Fruit fly (Drosophila melanogaster) whole organism, prepupa: Measurements from ENCODE around the gene pasi2.

Experiments
- CG10669 ChIP-seq: fragments of 200-800 bp; sonication (Bioruptor generic); optimal IDR thresholded peaks from 3 replicates; lab custom pipeline; 2018; ENCODE audit warnings: missing biosample characterization, mild to moderate bottlenecking, missing genetic modification characterization, moderate library complexity
- CG11762 ChIP-seq: fragments of 200-800 bp; sonication (Bioruptor generic); optimal IDR thresholded peaks from 3 replicates; lab custom pipeline; 2016; ENCODE audit warnings: missing biosample characterization, missing genetic modification characterization; ENCODE audit not compliant: insufficient read depth
- CG32006 ChIP-seq: fragments of 200-800 bp; sonication (Bioruptor generic); optimal IDR thresholded peaks from 3 replicates; lab custom pipeline; 2017; ENCODE audit warnings: missing biosample characterization, mild to moderate bottlenecking, missing genetic modification characterization
- CG3919 ChIP-seq: fragments of 200-800 bp; sonication (Bioruptor generic); optimal IDR thresholded peaks from 3 replicates; lab custom pipeline; 2016; ENCODE audit warnings: missing biosample characterization, missing genetic modification characterization
- CG6792 ChIP-seq: fragments of 200-800 bp; sonication (Bioruptor generic); optimal IDR thresholded peaks from 3 replicates; lab custom pipeline; 2016; ENCODE audit warnings: missing biosample characterization, missing genetic modification characterization
- CG6854 ChIP-seq: fragments of 200-800 bp; sonication (Bioruptor generic); optimal IDR thresholded peaks from 2 replicates; lab custom pipeline; 2017; ENCODE audit warnings: missing biosample characterization, mild to moderate bottlenecking, missing genetic modification characterization
- Eip78C ChIP-seq: fragments of 200-800 bp; sonication (Bioruptor generic); peaks from one replicate; lab custom pipeline; 2016; ENCODE audit warnings: missing biosample characterization, missing genetic modification characterization
- Lpt ChIP-seq: fragments of 200-800 bp; sonication (Bioruptor generic); optimal IDR thresholded peaks from 3 replicates; lab custom pipeline; 2016; ENCODE audit warnings: missing biosample characterization, missing genetic modification characterization
- Sox102F ChIP-seq: fragments of 200-800 bp; sonication (Bioruptor generic); optimal IDR thresholded peaks from 2 replicates; lab custom pipeline; 2016; ENCODE audit warnings: missing biosample characterization, mild to moderate bottlenecking, missing genetic modification characterization
- acj6 ChIP-seq: fragments of 200-800 bp; sonication (Bioruptor generic); optimal IDR thresholded peaks from 3 replicates; lab custom pipeline; 2016; ENCODE audit warnings: missing biosample characterization, missing genetic modification characterization
- dac ChIP-seq: fragments of 200-800 bp; sonication (Bioruptor generic); optimal IDR thresholded peaks from 2 replicates; lab custom pipeline; 2017; ENCODE audit warnings: missing biosample characterization, mild to moderate bottlenecking, missing genetic modification characterization
- vri ChIP-seq: fragments of 200-800 bp; sonication (Bioruptor generic); optimal IDR thresholded peaks from 3 replicates; lab custom pipeline; 2016; ENCODE audit warnings: missing biosample characterization, mild to moderate bottlenecking, missing genetic modification characterization

dm6 chr3R:9359393-9359792, 24.4 kb downstream of the pasi2 start:
- TF ChIP-seq dac (no peak), CG32006 (GFP tag; lab: Kevin White, UChicago) (no peak), CG11762 (GFP tag; lab: Kevin White, UChicago) (no peak), vri (GFP tag; lab: Kevin White, UChicago) (no peak), Lpt (GFP tag; lab: Kevin White, UChicago) (no peak), CG6792 (GFP tag; lab: Kevin White, UChicago) (no peak), acj6 (GFP tag; lab: Kevin White, UChicago) (no peak), CG3919 (GFP tag; lab: Kevin White, UChicago) (no peak), Sox102F (GFP tag; lab: Kevin White, UChicago) (no peak), CG10669 (no peak), CG6854 (GFP tag; lab: Kevin White, UChicago) (no peak), Eip78C (no peak)
